Worm (Caenorhabditis elegans) whole organism, young adult: ENCODE measurements around the gene Y60C6A.1.

ENCODE experiments used
- C17E4.6 ChIP-seq: fragments of 200-800 bp; sonication (Bioruptor generic); IDR thresholded peaks from 2 replicates; pipeline ENCODE4 v1.3.6; 2022; ENCODE audit warnings: missing genetic modification reagents, missing genetic modification characterization, missing compliant biosample characterization
- F10E7.11 ChIP-seq: sonication (generic microtip); optimal IDR thresholded peaks from 2 replicates; lab custom pipeline; 2017; ENCODE audit warnings: mild to moderate bottlenecking, missing genetic modification characterization, moderate library complexity, missing compliant biosample characterization
- F22D6.2 ChIP-seq: sonication (generic microtip); optimal IDR thresholded peaks from 2 replicates; lab custom pipeline; 2016; ENCODE audit warnings: mild to moderate bottlenecking, missing genetic modification characterization, missing compliant biosample characterization
- F39B2.1 ChIP-seq: fragments of 200-800 bp; sonication (Bioruptor generic); IDR thresholded peaks from 2 replicates; pipeline ENCODE4 v1.3.6; 2022; ENCODE audit warnings: missing genetic modification reagents, missing genetic modification characterization, missing compliant biosample characterization
- F52B5.7 ChIP-seq: sonication (generic microtip); optimal IDR thresholded peaks from 2 replicates; lab custom pipeline; 2016; ENCODE audit warnings: mild to moderate bottlenecking, missing genetic modification characterization, missing compliant biosample characterization
- T07F8.4 ChIP-seq: sonication (generic microtip); optimal IDR thresholded peaks from 2 replicates; lab custom pipeline; 2016; ENCODE audit warnings: mild to moderate bottlenecking, missing genetic modification characterization, moderate library complexity, missing compliant biosample characterization
- T26A5.8 ChIP-seq: sonication (generic microtip); optimal IDR thresholded peaks from 2 replicates; lab custom pipeline; 2016; ENCODE audit warnings: missing genetic modification characterization, missing compliant biosample characterization
- Y53G8AR.9 ChIP-seq: fragments of 200-800 bp; sonication (Bioruptor generic); conservative IDR thresholded peaks from 2 replicates; pipeline ENCODE4 v1.3.6; 2022; ENCODE audit warnings: missing genetic modification reagents, missing genetic modification characterization, missing compliant biosample characterization
- Y79H2A.3 ChIP-seq: fragments of 200-800 bp; sonication (Bioruptor generic); conservative IDR thresholded peaks from 2 replicates; pipeline ENCODE4 v1.3.6; 2022; ENCODE audit warnings: missing genetic modification reagents, missing genetic modification characterization, missing compliant biosample characterization
- Y95B8A.8 ChIP-seq: fragments of 200-800 bp; sonication (Bioruptor generic); IDR thresholded peaks from 2 replicates; pipeline ENCODE4 v1.3.6; 2022; ENCODE audit warnings: missing genetic modification reagents, missing genetic modification characterization, missing compliant biosample characterization
- ZK185.1 ChIP-seq: sonication (generic microtip); optimal IDR thresholded peaks from 2 replicates; lab custom pipeline; 2016; ENCODE audit warnings: mild to moderate bottlenecking, missing genetic modification characterization, missing compliant biosample characterization; ENCODE audit not compliant: poor library complexity, severe bottlenecking
- akir-1 ChIP-seq: fragments of 200-800 bp; sonication (Bioruptor generic); optimal IDR thresholded peaks from 2 replicates; lab custom pipeline; 2018; ENCODE audit warnings: mild to moderate bottlenecking, missing genetic modification characterization, moderate library complexity, missing compliant biosample characterization
- athp-1 ChIP-seq: sonication (generic microtip); optimal IDR thresholded peaks from 2 replicates; lab custom pipeline; 2017; ENCODE audit warnings: mild to moderate bottlenecking, missing genetic modification characterization, missing compliant biosample characterization
- ccch-3 ChIP-seq: fragments of 200-800 bp; sonication (Bioruptor generic); optimal IDR thresholded peaks from 2 replicates; lab custom pipeline; 2018; ENCODE audit warnings: mild to moderate bottlenecking, missing genetic modification characterization, missing compliant biosample characterization
- die-1 ChIP-seq: sonication (generic microtip); optimal IDR thresholded peaks from 2 replicates; lab custom pipeline; 2016; ENCODE audit warnings: missing genotype, mild to moderate bottlenecking, missing genetic modification characterization, missing compliant biosample characterization
- dpl-1 ChIP-seq: fragments of 150-350 bp; optimal IDR thresholded peaks from 2 replicates; lab custom pipeline; 2014; ENCODE audit warnings: missing biosample characterization, missing genetic modification reagents, missing genetic modification characterization
- efl-1 ChIP-seq: fragments of 150-350 bp; optimal IDR thresholded peaks from 2 replicates; lab custom pipeline; 2014; ENCODE audit warnings: missing biosample characterization, missing genetic modification reagents, missing genetic modification characterization
- egrh-3 ChIP-seq: fragments of 200-800 bp; sonication (Bioruptor generic); IDR thresholded peaks from 2 replicates; pipeline ENCODE4 v1.3.6; 2022; ENCODE audit warnings: missing genetic modification reagents, missing genetic modification characterization, missing compliant biosample characterization
- gei-17 ChIP-seq: fragments of 200-800 bp; sonication (Bioruptor generic); optimal IDR thresholded peaks from 2 replicates; lab custom pipeline; 2018; ENCODE audit warnings: mild to moderate bottlenecking, missing genetic modification characterization, missing compliant biosample characterization
- hrde-1 ChIP-seq: sonication (generic microtip); optimal IDR thresholded peaks from 2 replicates; lab custom pipeline; 2016; ENCODE audit warnings: missing genetic modification characterization, mild to moderate bottlenecking, missing compliant biosample characterization, moderate library complexity, missing genotype, missing genetic modification reagents, borderline replicate concordance
- hsf-1 ChIP-seq: fragments of 200-800 bp; sonication (Bioruptor generic); IDR thresholded peaks from 2 replicates; pipeline ENCODE4 v1.3.6; 2022; ENCODE audit warnings: missing genetic modification reagents, missing genetic modification characterization, missing compliant biosample characterization
- lag-1 ChIP-seq: fragments of 200-800 bp; sonication (Bioruptor generic); IDR thresholded peaks from 2 replicates; pipeline ENCODE4 v1.3.6; 2022; ENCODE audit warnings: missing genetic modification reagents, missing genetic modification characterization, missing compliant biosample characterization
- lin-35 ChIP-seq, 3 experiments: fragments of 150-350 bp in 2 of 3; sonication (generic microtip) in 1 of 3; optimal IDR thresholded peaks; 2 replicates each; lab custom pipeline; 2014 to 2018; ENCODE audit warnings: missing biosample characterization in 3 of 3, missing genetic modification characterization in 3 of 3, missing genetic modification reagents in 3 of 3
- lin-54 ChIP-seq: fragments of 200-800 bp; sonication (Bioruptor generic); optimal IDR thresholded peaks from 2 replicates; lab custom pipeline; 2018; ENCODE audit warnings: mild to moderate bottlenecking, missing genetic modification characterization, missing compliant biosample characterization
- madf-6 ChIP-seq: fragments of 200-800 bp; sonication (Bioruptor generic); IDR thresholded peaks from 2 replicates; pipeline ENCODE4 v1.3.6; 2022; ENCODE audit warnings: missing genetic modification reagents, missing genetic modification characterization, missing compliant biosample characterization
- mel-28 ChIP-seq: sonication (generic microtip); optimal IDR thresholded peaks from 2 replicates; lab custom pipeline; 2016; ENCODE audit warnings: borderline replicate concordance, mild to moderate bottlenecking, missing genetic modification characterization, missing compliant biosample characterization
- nfya-1 ChIP-seq: sonication (generic microtip); optimal IDR thresholded peaks from 2 replicates; lab custom pipeline; 2017; ENCODE audit warnings: antibody characterized with exemption, missing compliant biosample characterization, missing genetic modification characterization, borderline replicate concordance; ENCODE audit not compliant: insufficient read depth
- nfya-2 ChIP-seq: fragments of 200-800 bp; sonication (Bioruptor generic); IDR thresholded peaks from 2 replicates; pipeline ENCODE4 v1.3.6; 2022; ENCODE audit warnings: missing genetic modification reagents, missing genetic modification characterization, missing compliant biosample characterization
- nfyb-1 ChIP-seq: fragments of 200-800 bp; sonication (Bioruptor generic); IDR thresholded peaks from 2 replicates; pipeline ENCODE4 v1.3.6; 2022; ENCODE audit warnings: missing genetic modification reagents, missing genetic modification characterization, missing compliant biosample characterization
- nhr-27 ChIP-seq: fragments of 200-800 bp; sonication (Bioruptor generic); optimal IDR thresholded peaks from 2 replicates; lab custom pipeline; 2018; ENCODE audit warnings: mild to moderate bottlenecking, missing genetic modification characterization, moderate library complexity, missing compliant biosample characterization
- rec-8 ChIP-seq, 2 experiments: sonication (generic microtip); optimal IDR thresholded peaks; 2 replicates each; lab custom pipeline; 2016; ENCODE audit warnings: mild to moderate bottlenecking in 2 of 2, missing genetic modification characterization in 2 of 2, missing genetic modification reagents in 2 of 2, missing genotype in 2 of 2, missing biosample characterization in 1 of 2, missing compliant biosample characterization in 1 of 2, moderate library complexity in 1 of 2
- repo-1 ChIP-seq: sonication (generic microtip); optimal IDR thresholded peaks from 2 replicates; lab custom pipeline; 2017; ENCODE audit warnings: mild to moderate bottlenecking, missing genetic modification characterization, missing compliant biosample characterization
- sdz-38 ChIP-seq: sonication (generic microtip); optimal IDR thresholded peaks from 2 replicates; lab custom pipeline; 2016; ENCODE audit warnings: missing genotype, missing genetic modification characterization, missing compliant biosample characterization
- snpc-1.3 ChIP-seq: sonication (generic microtip); optimal IDR thresholded peaks from 2 replicates; lab custom pipeline; 2017; ENCODE audit warnings: missing genetic modification characterization, mild to moderate bottlenecking, missing compliant biosample characterization, antibody characterized with exemption, moderate library complexity, missing genotype, missing genetic modification reagents; ENCODE audit not compliant: insufficient read depth
- snpc-4 ChIP-seq, 5 experiments: fragments of 150-350 bp in 1 of 5; sonication (generic microtip) in 4 of 5; optimal IDR thresholded peaks; 2 replicates each; lab custom pipeline; 2014 to 2018; ENCODE audit warnings: missing genetic modification characterization in 5 of 5, missing biosample characterization in 3 of 5, antibody characterized with exemption in 2 of 5, mild to moderate bottlenecking in 2 of 5, missing compliant biosample characterization in 2 of 5, missing genotype in 2 of 5, moderate library complexity in 2 of 5, missing genetic modification reagents in 1 of 5
- zfh-2 ChIP-seq: fragments of 200-800 bp; sonication (Bioruptor generic); conservative IDR thresholded peaks from 2 replicates; pipeline ENCODE4 v1.3.6; 2022; ENCODE audit warnings: missing genetic modification reagents, missing genetic modification characterization, missing compliant biosample characterization
- zim-3 ChIP-seq: sonication (generic microtip); optimal IDR thresholded peaks from 2 replicates; lab custom pipeline; 2017; ENCODE audit warnings: mild to moderate bottlenecking, missing genetic modification characterization, moderate library complexity, missing compliant biosample characterization
- ztf-18 ChIP-seq: sonication (generic microtip); optimal IDR thresholded peaks from 2 replicates; lab custom pipeline; 2016; ENCODE audit warnings: missing genotype, mild to moderate bottlenecking, missing genetic modification characterization, missing compliant biosample characterization
- ztf-28 ChIP-seq: fragments of 200-800 bp; sonication (Bioruptor generic); IDR thresholded peaks from 2 replicates; pipeline ENCODE4 v1.3.6; 2022; ENCODE audit warnings: missing genetic modification reagents, missing genetic modification characterization, missing compliant biosample characterization
- ztf-6 ChIP-seq: fragments of 200-800 bp; sonication (Bioruptor generic); IDR thresholded peaks from 2 replicates; pipeline ENCODE4 v1.3.6; 2022; ENCODE audit warnings: missing genetic modification reagents, missing genetic modification characterization, missing compliant biosample characterization

The Y60C6A.1 gene

DNA sequence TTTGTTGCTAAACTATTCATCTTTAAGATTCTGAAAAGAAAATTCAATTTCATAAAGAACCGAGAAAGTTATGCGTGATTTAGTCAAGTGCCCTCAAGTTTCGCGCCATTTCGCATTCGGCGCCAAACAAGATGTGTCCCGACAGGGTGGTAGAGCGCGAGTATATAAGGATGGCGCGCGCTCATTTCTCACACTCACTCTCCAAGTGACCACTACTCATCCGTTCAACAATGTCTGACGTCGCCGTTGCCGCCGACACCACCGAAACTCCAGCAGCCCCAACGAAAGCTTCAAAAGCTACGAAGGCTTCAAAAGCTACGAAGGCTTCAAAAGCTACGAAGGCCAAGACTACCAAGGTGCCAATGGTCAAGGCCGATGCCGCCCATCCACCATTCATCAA, 29.3 kb upstream of the Y60C6A.1 start, which contains the start of gene hil-4 (continued):
- TF ChIP-seq dpl-1 (GFP tag; lab: Kevin White, UChicago) (peak; percentile 75), snpc-4 (GFP tag; optimal IDR thresholded peaks at IDR 0.05; lab: Kevin White, UChicago) (no peak), snpc-4 (tag; optimal IDR thresholded peaks at IDR 0.05; lab: Kevin White, UChicago) (no peak), hsf-1 (GFP tag; lab: Robert Waterston, UW) (peak; percentile 78), mel-28 (tag; lab: Kevin White, UChicago) (no peak)
- TF ChIP-seq, all 124 proteins: peak for 36

DNA sequence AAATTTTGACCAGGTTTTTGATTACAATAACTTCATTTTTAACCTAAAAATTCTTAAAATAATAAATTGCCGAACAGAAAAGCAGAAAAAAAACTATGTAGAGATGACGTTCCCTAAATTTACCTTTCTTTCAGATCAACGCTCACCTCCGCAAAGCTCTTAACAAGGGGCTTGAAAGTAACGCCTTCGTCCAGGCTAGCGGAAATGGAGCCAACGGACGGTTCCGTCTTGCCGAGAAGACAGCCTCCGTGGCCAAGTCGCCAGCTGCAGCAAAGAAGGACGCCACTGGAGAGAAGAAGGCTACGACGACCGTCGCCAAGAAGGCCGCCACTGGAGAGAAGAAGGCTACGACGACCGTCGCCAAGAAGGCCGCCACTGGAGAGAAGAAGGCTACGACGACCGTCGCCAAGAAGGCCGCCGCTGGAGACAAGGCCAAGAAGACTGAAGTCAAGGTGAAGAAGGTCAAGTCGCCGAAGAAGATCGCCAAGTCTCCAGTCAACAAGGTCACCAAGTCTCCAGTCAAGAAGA, 28.7 kb upstream of the Y60C6A.1 start:
- no peak for TF ChIP-seq nfya-2 (GFP tag; lab: Robert Waterston, UW)
- TF ChIP-seq nfya-1: no peak
- TF ChIP-seq snpc-4 (GFP tag; optimal IDR thresholded peaks at IDR 0.05; lab: Kevin White, UChicago): no peak
- no peak for TF ChIP-seq snpc-4 (tag; optimal IDR thresholded peaks at IDR 0.05; lab: Kevin White, UChicago)
- no peak for TF ChIP-seq lin-35 (GFP tag; optimal IDR thresholded peaks at IDR 0.05; lab: Kevin White, UChicago)
- no peak for TF ChIP-seq efl-1 (GFP tag; lab: Kevin White, UChicago)
- 0 out of 2 replicates have a peak, but pooled peaks have one; percentile 41 for TF ChIP-seq Y95B8A.8 (GFP tag; lab: Robert Waterston, UW)
- TF ChIP-seq C17E4.6 (GFP tag; lab: Robert Waterston, UW): 0 out of 2 replicates have a peak, but pooled peaks have one; percentile 13
- TF ChIP-seq zfh-2 (GFP tag; lab: Robert Waterston, UW): peak; percentile 87
- peak; percentile 71 for TF ChIP-seq Y79H2A.3 (GFP tag; lab: Robert Waterston, UW)
- TF ChIP-seq ztf-6 (GFP tag; lab: Robert Waterston, UW): no peak
- no peak for TF ChIP-seq ztf-28 (GFP tag; lab: Robert Waterston, UW)
- peak; percentile 84 for TF ChIP-seq egrh-3 (GFP tag; lab: Robert Waterston, UW)
- no peak for TF ChIP-seq lag-1 (GFP tag; lab: Robert Waterston, UW)
- no peak for TF ChIP-seq lin-54 (GFP tag; lab: Kevin White, UChicago)
- TF ChIP-seq hrde-1 (tag; lab: Kevin White, UChicago): no peak
- TF ChIP-seq F39B2.1: 0 out of 2 replicates have a peak, but pooled peaks have one; percentile 54
- TF ChIP-seq Y53G8AR.9 (GFP tag; lab: Robert Waterston, UW): peak; percentile 39; the same call in 1 of the 2 replicates
- TF ChIP-seq F22D6.2 (tag; lab: Kevin White, UChicago): no peak
- no peak for TF ChIP-seq F52B5.7 (tag; lab: Kevin White, UChicago)
- no peak for TF ChIP-seq nhr-27 (tag; lab: Kevin White, UChicago)

- TF ChIP-seq T26A5.8 (tag; lab: Kevin White, UChicago) (no peak), ccch-3 (GFP tag; lab: Kevin White, UChicago) (no peak), snpc-4 (GFP tag; optimal IDR thresholded peaks at IDR 0.05; lab: Kevin White, UChicago) (peak; percentile 24), snpc-4 (tag; optimal IDR thresholded peaks at IDR 0.05; lab: Kevin White, UChicago) (no peak), Y53G8AR.9 (GFP tag; lab: Robert Waterston, UW) (peak; percentile 76; the same call in 1 of the 2 replicates), gei-17 (GFP tag; lab: Kevin White, UChicago) (no peak), T07F8.4 (tag; lab: Kevin White, UChicago) (no peak), ZK185.1 (tag; lab: Kevin White, UChicago) (no peak), sdz-38 (tag; lab: Kevin White, UChicago) (no peak), rec-8 (tag; optimal IDR thresholded peaks at IDR 0.05; lab: Kevin White, UChicago) (no peak), nfya-1 (no peak), athp-1 (tag; lab: Kevin White, UChicago) (no peak), snpc-1.3 (peak; percentile 20), die-1 (tag; lab: Kevin White, UChicago) (no peak), akir-1 (GFP tag; lab: Kevin White, UChicago) (no peak), madf-6 (GFP tag; lab: Robert Waterston, UW) (peak; percentile 70), zim-3 (no peak), repo-1 (tag; lab: Kevin White, UChicago) (no peak), nhr-27 (tag; lab: Kevin White, UChicago) (no peak), ztf-18 (no peak), nfyb-1 (GFP tag; lab: Robert Waterston, UW) (0 out of 2 replicates have a peak, but pooled peaks have one; percentile 10), Y95B8A.8 (GFP tag; lab: Robert Waterston, UW) (peak; percentile 90; the same call in 1 of the 2 replicates), F10E7.11 (tag; lab: Kevin White, UChicago) (no peak)
Measured at ce11 chrV:4755308-4756029, 27.9 kb upstream of the Y60C6A.1 start, which contains the start of gene pgl-3. TSS of gene pgl-3 (plus strand) at chrV:4755979.
